Fruit fly (Drosophila melanogaster) whole organism, wandering third instar larva: ENCODE data around the gene CG12539.
A peak's percentile ranks its signal among the peaks of the same experiment; 100 is the strongest.

Source experiments
- CG32264 ChIP-seq: fragments of 200-800 bp; sonication (Bioruptor generic); optimal IDR thresholded peaks from 2 replicates; lab custom pipeline; 2016; ENCODE audit warnings: missing biosample characterization, missing genetic modification characterization
- CG9705 ChIP-seq: fragments of 200-800 bp; sonication (Bioruptor generic); optimal IDR thresholded peaks from 2 replicates; lab custom pipeline; 2018; ENCODE audit warnings: missing biosample characterization, mild to moderate bottlenecking, missing genetic modification characterization
- CrebA ChIP-seq: fragments of 200-800 bp; sonication (Bioruptor generic); optimal IDR thresholded peaks from 2 replicates; lab custom pipeline; 2016; ENCODE audit warnings: missing biosample characterization, mild to moderate bottlenecking, missing genetic modification characterization, borderline replicate concordance
- Dfd ChIP-seq: fragments of >200 bp; optimal IDR thresholded peaks from 2 replicates; lab custom pipeline; 2017; ENCODE audit warnings: missing biosample characterization, missing genetic modification characterization
- GATAd ChIP-seq: sonication (Bioruptor generic); optimal IDR thresholded peaks from 2 replicates; lab custom pipeline; 2016; ENCODE audit warnings: missing biosample characterization, missing genetic modification characterization
- HLH106 ChIP-seq: fragments of 200-800 bp; optimal IDR thresholded peaks from 3 replicates; lab custom pipeline; 2019; ENCODE audit warnings: missing biosample characterization, mild to moderate bottlenecking, missing genetic modification characterization, moderate library complexity
- Hnf4 ChIP-seq: fragments of 200-800 bp; sonication (Bioruptor generic); optimal IDR thresholded peaks from 2 replicates; lab custom pipeline; 2016; ENCODE audit warnings: missing biosample characterization, mild to moderate bottlenecking, missing genetic modification characterization
- Hr78 ChIP-seq: fragments of >200 bp; optimal IDR thresholded peaks from 2 replicates; lab custom pipeline; 2017; ENCODE audit warnings: missing biosample characterization, missing genetic modification characterization
- Hr83 ChIP-seq: fragments of 200-300 bp; sonication (Bioruptor generic); optimal IDR thresholded peaks from 2 replicates; lab custom pipeline; 2016; ENCODE audit warnings: missing biosample characterization, mild to moderate bottlenecking, missing genetic modification characterization, moderate library complexity; ENCODE audit not compliant: poor library complexity, severe bottlenecking
- Jra ChIP-seq: sonication (Bioruptor generic); optimal IDR thresholded peaks from 2 replicates; lab custom pipeline; 2016; ENCODE audit warnings: missing biosample characterization, missing genetic modification characterization
- Mio ChIP-seq: sonication (Bioruptor generic); optimal IDR thresholded peaks from 2 replicates; lab custom pipeline; 2016; ENCODE audit warnings: missing biosample characterization, missing genetic modification characterization
- Myc ChIP-seq: fragments of >200 bp; optimal IDR thresholded peaks from 2 replicates; lab custom pipeline; 2017
- N ChIP-seq: fragments of >200 bp; optimal IDR thresholded peaks from 2 replicates; lab custom pipeline; 2018; ENCODE audit warnings: missing biosample characterization, missing external identifiers, missing genetic modification characterization
- OdsH ChIP-seq: fragments of 200-800 bp; sonication (Bioruptor generic); optimal IDR thresholded peaks from 2 replicates; lab custom pipeline; 2016; ENCODE audit warnings: missing biosample characterization, mild to moderate bottlenecking, missing genetic modification characterization
- Sp1 ChIP-seq: fragments of 200-800 bp; sonication (Bioruptor generic); optimal IDR thresholded peaks from 3 replicates; lab custom pipeline; 2019; ENCODE audit warnings: missing biosample characterization, mild to moderate bottlenecking, missing genetic modification characterization, moderate library complexity
- Vsx2 ChIP-seq: fragments of 200-300, 225-300 bp; sonication (Bioruptor generic); optimal IDR thresholded peaks from 2 replicates; lab custom pipeline; 2018; ENCODE audit warnings: missing biosample characterization, missing genetic modification characterization; ENCODE audit not compliant: partially characterized antibody
- br ChIP-seq: fragments of 200-800 bp; sonication (Bioruptor generic); optimal IDR thresholded peaks from 2 replicates; lab custom pipeline; 2016; ENCODE audit warnings: missing biosample characterization, missing genetic modification characterization
- dl ChIP-seq, 2 experiments: fragments of 175-275, 200-275 bp in 1 of 2; fragments of 200-275 bp in 1 of 2; sonication (Bioruptor generic); optimal IDR thresholded peaks; lab custom pipeline; 2018; ENCODE audit warnings: mild to moderate bottlenecking in 2 of 2, missing biosample characterization in 2 of 2, missing genetic modification characterization in 2 of 2, moderate library complexity in 2 of 2; ENCODE audit not compliant: partially characterized antibody in 2 of 2, insufficient read depth in 1 of 2
- dsf ChIP-seq: sonication (Bioruptor generic); optimal IDR thresholded peaks from 2 replicates; lab custom pipeline; 2016; ENCODE audit warnings: missing biosample characterization, missing genetic modification characterization, borderline replicate concordance
- foxo ChIP-seq, 2 experiments: fragments of 200-800 bp; sonication (Bioruptor generic); optimal IDR thresholded peaks; 2 replicates in 1 of 2; 3 replicates in 1 of 2; lab custom pipeline; 2016 to 2017; ENCODE audit warnings: missing biosample characterization in 2 of 2, missing genetic modification characterization in 2 of 2
- fru ChIP-seq: fragments of 200-800 bp; sonication (Bioruptor generic); optimal IDR thresholded peaks from 3 replicates; lab custom pipeline; 2016; ENCODE audit warnings: missing biosample characterization, mild to moderate bottlenecking, missing genetic modification characterization
- h ChIP-seq: fragments of 200-800 bp; sonication (Bioruptor generic); optimal IDR thresholded peaks from 3 replicates; lab custom pipeline; 2016; ENCODE audit warnings: missing biosample characterization, mild to moderate bottlenecking, missing genetic modification characterization
- jim ChIP-seq: fragments of 175-275, 200-325 bp; sonication (Bioruptor generic); optimal IDR thresholded peaks from 2 replicates; lab custom pipeline; 2016; ENCODE audit warnings: missing biosample characterization, mild to moderate bottlenecking, missing genetic modification characterization
- lola ChIP-seq: fragments of >200 bp; optimal IDR thresholded peaks from 2 replicates; lab custom pipeline; 2017; ENCODE audit warnings: missing biosample characterization, missing genetic modification characterization
- pan ChIP-seq: fragments of >200 bp; optimal IDR thresholded peaks from 2 replicates; lab custom pipeline; 2017
- psq ChIP-seq: fragments of 200-800 bp; sonication (Bioruptor generic); optimal IDR thresholded peaks from 3 replicates; lab custom pipeline; 2017; ENCODE audit warnings: missing biosample characterization, mild to moderate bottlenecking, missing genetic modification characterization, moderate library complexity
- rgr ChIP-seq: fragments of 200-800 bp; sonication (Bioruptor generic); optimal IDR thresholded peaks from 3 replicates; lab custom pipeline; 2016; ENCODE audit warnings: missing biosample characterization, mild to moderate bottlenecking, missing genetic modification characterization
- sage ChIP-seq: fragments of 200-800 bp; sonication (Bioruptor generic); optimal IDR thresholded peaks from 2 replicates; lab custom pipeline; 2016; ENCODE audit warnings: missing biosample characterization, mild to moderate bottlenecking, missing genetic modification characterization
- tai ChIP-seq: sonication (Bioruptor generic); optimal IDR thresholded peaks from 2 replicates; lab custom pipeline; 2016; ENCODE audit warnings: missing biosample characterization, missing genetic modification characterization
- usp ChIP-seq: fragments of >200 bp; optimal IDR thresholded peaks from 2 replicates; lab custom pipeline; 2017; ENCODE audit warnings: missing biosample characterization, missing genetic modification characterization
- woc ChIP-seq: sonication (Bioruptor generic); optimal IDR thresholded peaks from 2 replicates; lab custom pipeline; 2016; ENCODE audit warnings: missing biosample characterization, mild to moderate bottlenecking, missing genetic modification characterization

CG12539 gene

DNA sequence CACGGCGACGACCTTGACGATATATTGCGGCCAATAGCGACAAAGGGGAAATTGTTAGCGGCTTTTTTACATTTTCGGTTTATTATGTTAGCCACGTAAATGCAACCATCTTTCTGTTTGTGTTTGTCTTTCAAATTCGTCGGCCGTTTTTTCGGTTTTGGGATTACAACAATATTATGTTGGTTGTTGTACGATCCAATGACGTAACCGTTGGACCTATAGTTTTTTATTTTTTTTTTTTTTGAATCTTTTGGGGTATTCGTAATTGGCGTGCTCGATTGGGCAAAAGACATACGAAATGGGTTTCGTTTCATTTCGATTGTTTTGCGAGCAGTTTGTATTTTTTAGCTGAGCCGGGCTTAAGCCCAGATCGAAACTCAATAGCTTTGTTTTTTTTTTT lies 22.4 kb upstream of the CG12539 start:
- no peak for TF ChIP-seq fru (GFP tag; lab: Kevin White, UChicago)
- no peak for TF ChIP-seq Hr78 (GFP tag; lab: Kevin White, UChicago)
- no peak for TF ChIP-seq Sp1 (GFP tag; lab: Kevin White, UChicago)
- no peak for TF ChIP-seq pan (lab: Kevin White, UChicago)
- no peak for TF ChIP-seq h
- TF ChIP-seq br (GFP tag; lab: Kevin White, UChicago) = no peak
- TF ChIP-seq HLH106 (tag; lab: Kevin White, UChicago) = no peak
- TF ChIP-seq OdsH (GFP tag; lab: Kevin White, UChicago) = no peak
- no peak for TF ChIP-seq usp (GFP tag; lab: Kevin White, UChicago)
- TF ChIP-seq lola = no peak
- TF ChIP-seq GATAd (GFP tag; lab: Kevin White, UChicago) = no peak
- TF ChIP-seq N (GFP tag; lab: Kevin White, UChicago) = no peak

- TF ChIP-seq Myc (lab: Kevin White, UChicago) (peak; percentile 59), lola (no peak), Dfd (no peak), rgr (GFP tag; lab: Kevin White, UChicago) (no peak), N (GFP tag; lab: Kevin White, UChicago) (peak; percentile 31), Hnf4 (no peak)
- TF ChIP-seq, all 38 proteins: peak for 2
Measured at dm6 chrX:14862494-14862893, 17.9 kb upstream of the CG12539 start.

- TF ChIP-seq CrebA (GFP tag; lab: Kevin White, UChicago) (no peak), lola (no peak), woc (GFP tag; lab: Kevin White, UChicago) (no peak), Hr83 (GFP tag; lab: Kevin White, UChicago) (no peak), foxo (GFP tag; optimal IDR thresholded peaks at IDR 0.05; lab: Kevin White, UChicago) (no peak), GATAd (GFP tag; lab: Kevin White, UChicago) (no peak), N (GFP tag; lab: Kevin White, UChicago) (no peak), h (no peak), Sp1 (GFP tag; lab: Kevin White, UChicago) (no peak), tai (GFP tag; lab: Kevin White, UChicago) (no peak), CG9705 (no peak), psq (no peak), jim (no peak)
Measured at dm6 chrX:14858951-14859350, 14.4 kb upstream of the CG12539 start, which contains the start of gene CG46399. CG46399 (plus strand) TSS chrX:14859251.

- no peak for TF ChIP-seq CG32264 (GFP tag; lab: Kevin White, UChicago)
- TF ChIP-seq dsf (GFP tag; lab: Kevin White, UChicago) = no peak
- TF ChIP-seq CG9705 = no peak
- TF ChIP-seq pan (lab: Kevin White, UChicago) = no peak
Measured at dm6 chrX:14857883-14858282, 13.3 kb upstream of the CG12539 start.

dm6 chrX:14856261-14856660 lies 11.7 kb upstream of the CG12539 start, which contains the start of gene CG9519:
CG9519 (minus strand) TSS chrX:14856361.
- TF ChIP-seq jim (no peak), h (no peak), woc (GFP tag; lab: Kevin White, UChicago) (no peak), sage (GFP tag; lab: Kevin White, UChicago) (no peak), Vsx2 (GFP tag; lab: Kevin White, UChicago) (no peak), Mio (no peak), dsf (GFP tag; lab: Kevin White, UChicago) (no peak), br (GFP tag; lab: Kevin White, UChicago) (no peak), tai (GFP tag; lab: Kevin White, UChicago) (no peak), Dfd (no peak)

DNA sequence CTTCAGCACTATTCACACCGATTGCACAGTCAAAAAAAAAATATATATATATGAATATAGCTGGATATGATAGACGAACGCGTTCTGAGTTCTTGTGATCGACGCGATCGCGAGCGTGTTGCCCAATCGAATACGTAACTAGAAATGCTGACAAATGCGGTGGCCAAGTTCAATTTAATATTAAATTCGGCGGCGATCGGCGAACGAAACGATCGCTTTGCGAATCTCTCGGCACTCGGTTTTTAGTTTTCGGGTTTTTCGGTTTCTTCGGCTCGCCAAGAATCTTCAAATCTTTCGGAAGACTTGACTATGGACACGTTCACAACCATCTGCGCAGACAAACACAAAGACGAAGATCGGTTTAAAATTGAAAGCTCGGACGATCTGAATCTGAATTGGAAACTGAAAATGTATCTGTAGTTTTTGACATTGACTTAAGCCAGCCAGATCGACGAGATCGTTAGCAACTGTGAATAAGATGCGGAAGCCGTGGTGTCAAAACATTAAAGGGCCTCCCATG lies 8.7 kb upstream of the CG12539 start, which contains the start of gene CG9521:
CG9521 (minus strand) TSS at position 117 of the 520 bp plus-strand sequence.
- no peak for TF ChIP-seq woc (GFP tag; lab: Kevin White, UChicago)
- TF ChIP-seq Hr83 (GFP tag; lab: Kevin White, UChicago) = no peak
- TF ChIP-seq psq = no peak
- no peak for TF ChIP-seq CG9705
- TF ChIP-seq dl (GFP tag; optimal IDR thresholded peaks at IDR 0.05; lab: Kevin White, UChicago; ENCODE audit: insufficient read depth in 1 of 2, partially characterized antibody in 2 of 2) = no peak
- TF ChIP-seq foxo (GFP tag; optimal IDR thresholded peaks at IDR 0.05; lab: Kevin White, UChicago) = no peak
- no peak for TF ChIP-seq Mio
- TF ChIP-seq Jra (GFP tag; lab: Kevin White, UChicago) = no peak
- TF ChIP-seq Dfd = no peak
